Worm (Caenorhabditis elegans) whole organism, L2 larva: ENCODE results near the gene F32D8.5.

Experiments used
- F13H6.1 ChIP-seq: sonication (generic microtip); optimal IDR thresholded peaks from 2 replicates; lab custom pipeline; 2016; ENCODE audit warnings: missing genetic modification characterization, missing compliant biosample characterization
- R02D3.7 ChIP-seq: fragments of 150-350 bp; optimal IDR thresholded peaks from 2 replicates; lab custom pipeline; 2014; ENCODE audit warnings: missing biosample characterization, missing genetic modification characterization
- Y55F3AM.14 ChIP-seq: fragments of 200-800 bp; sonication (Bioruptor generic); optimal IDR thresholded peaks from 2 replicates; lab custom pipeline; 2018; ENCODE audit warnings: mild to moderate bottlenecking, missing genetic modification characterization, missing compliant biosample characterization
- ZK546.5 ChIP-seq: sonication (generic microtip); optimal IDR thresholded peaks from 2 replicates; lab custom pipeline; 2017; ENCODE audit warnings: missing biosample characterization, missing genetic modification characterization
- aly-2 ChIP-seq: fragments of 150-350 bp; optimal IDR thresholded peaks from 2 replicates; lab custom pipeline; 2014; ENCODE audit warnings: missing biosample characterization, missing genetic modification characterization
- ama-1 ChIP-seq: fragments of 150-350 bp; optimal IDR thresholded peaks from 2 replicates; lab custom pipeline; 2018; ENCODE audit warnings: inconsistent platforms
- blmp-1 ChIP-seq: sonication (generic microtip); optimal IDR thresholded peaks from 2 replicates; lab custom pipeline; 2017; ENCODE audit warnings: missing genetic modification characterization, mild to moderate bottlenecking, missing compliant biosample characterization, antibody characterized with exemption, moderate library complexity; ENCODE audit not compliant: insufficient read depth
- ceh-16 ChIP-seq: fragments of 150-350 bp; optimal IDR thresholded peaks from 2 replicates; lab custom pipeline; 2014; ENCODE audit warnings: missing biosample characterization, missing genetic modification characterization
- ceh-82 ChIP-seq: fragments of 150-350 bp; optimal IDR thresholded peaks from 2 replicates; lab custom pipeline; 2014; ENCODE audit warnings: missing biosample characterization, missing genetic modification characterization
- crh-2 ChIP-seq: sonication (generic microtip); optimal IDR thresholded peaks from 2 replicates; lab custom pipeline; 2017; ENCODE audit warnings: missing biosample characterization, missing genetic modification characterization
- dmd-4 ChIP-seq: sonication (generic microtip); optimal IDR thresholded peaks from 2 replicates; lab custom pipeline; 2017; ENCODE audit warnings: missing biosample characterization, missing genetic modification characterization
- egl-27 ChIP-seq: sonication (generic microtip); optimal IDR thresholded peaks from 3 replicates; lab custom pipeline; 2017; ENCODE audit warnings: missing biosample characterization, missing genetic modification reagents, missing genetic modification characterization
- elt-1 ChIP-seq: fragments of 150-350 bp; optimal IDR thresholded peaks from 2 replicates; lab custom pipeline; 2014; ENCODE audit warnings: missing biosample characterization, missing genetic modification characterization
- elt-3 ChIP-seq: sonication (generic microtip); optimal IDR thresholded peaks from 2 replicates; lab custom pipeline; 2017; ENCODE audit warnings: missing biosample characterization, missing genetic modification characterization
- fos-1 ChIP-seq: fragments of 150-350 bp; optimal IDR thresholded peaks from 2 replicates; lab custom pipeline; 2014; ENCODE audit warnings: missing biosample characterization, missing genetic modification characterization
- gmeb-1 ChIP-seq: fragments of 150-350 bp; optimal IDR thresholded peaks from 2 replicates; lab custom pipeline; 2014; ENCODE audit warnings: missing biosample characterization, missing genetic modification characterization
- lin-11 ChIP-seq: fragments of 150-350 bp; sonication (generic microtip); optimal IDR thresholded peaks from 2 replicates; lab custom pipeline; 2014; ENCODE audit warnings: missing biosample characterization, missing genetic modification characterization, inconsistent platforms, mixed read lengths
- lin-13 ChIP-seq: fragments of 150-350 bp; optimal IDR thresholded peaks from 2 replicates; lab custom pipeline; 2014; ENCODE audit warnings: missing biosample characterization, missing genetic modification reagents, missing genetic modification characterization
- lin-39 ChIP-seq: fragments of 150-350 bp; optimal IDR thresholded peaks from 2 replicates; lab custom pipeline; 2014; ENCODE audit warnings: missing biosample characterization, missing genetic modification reagents, missing genetic modification characterization
- lsy-2 ChIP-seq, 2 experiments: fragments of 150-350 bp in 1 of 2; sonication (generic microtip) in 1 of 2; optimal IDR thresholded peaks; 2 replicates each; lab custom pipeline; 2014 to 2017; ENCODE audit warnings: missing biosample characterization in 2 of 2, missing genetic modification characterization in 2 of 2
- mab-5 ChIP-seq: fragments of 150-350 bp; optimal IDR thresholded peaks from 2 replicates; lab custom pipeline; 2014; ENCODE audit warnings: missing biosample characterization, missing genetic modification characterization
- mbf-1 ChIP-seq: sonication (generic microtip); optimal IDR thresholded peaks from 2 replicates; lab custom pipeline; 2017; ENCODE audit warnings: missing biosample characterization, missing genetic modification characterization
- mdl-1 ChIP-seq, 2 experiments: fragments of 150-350 bp in 1 of 2; sonication (generic microtip) in 1 of 2; optimal IDR thresholded peaks; 2 replicates each; lab custom pipeline; 2017; ENCODE audit warnings: missing biosample characterization in 2 of 2, missing genetic modification characterization in 2 of 2
- nhr-10 ChIP-seq: sonication (generic microtip); optimal IDR thresholded peaks from 2 replicates; lab custom pipeline; 2017; ENCODE audit warnings: missing biosample characterization, missing genetic modification characterization
- nhr-11 ChIP-seq: fragments of 150-350 bp; optimal IDR thresholded peaks from 2 replicates; lab custom pipeline; 2014; ENCODE audit warnings: missing biosample characterization, missing genetic modification characterization
- nhr-12 ChIP-seq: fragments of 150-350 bp; optimal IDR thresholded peaks from 2 replicates; lab custom pipeline; 2014; ENCODE audit warnings: missing biosample characterization, missing genetic modification characterization
- nhr-129 ChIP-seq: fragments of 150-350 bp; optimal IDR thresholded peaks from 2 replicates; lab custom pipeline; 2014; ENCODE audit warnings: missing biosample characterization, missing genetic modification characterization
- nhr-21 ChIP-seq: fragments of 150-350 bp; optimal IDR thresholded peaks from 2 replicates; lab custom pipeline; 2014; ENCODE audit warnings: missing biosample characterization, missing genetic modification characterization
- nhr-23 ChIP-seq: fragments of 150-350 bp; optimal IDR thresholded peaks from 2 replicates; lab custom pipeline; 2014; ENCODE audit warnings: missing biosample characterization, missing genetic modification reagents, missing genetic modification characterization
- nhr-25 ChIP-seq: fragments of 150-350 bp; sonication (generic microtip); optimal IDR thresholded peaks from 3 replicates; lab custom pipeline; 2014; ENCODE audit warnings: missing biosample characterization, missing genetic modification characterization
- nhr-6 ChIP-seq: fragments of 150-350 bp; optimal IDR thresholded peaks from 2 replicates; lab custom pipeline; 2014; ENCODE audit warnings: missing biosample characterization, missing genetic modification characterization
- nhr-77 ChIP-seq: fragments of 150-350 bp; optimal IDR thresholded peaks from 2 replicates; lab custom pipeline; 2014; ENCODE audit warnings: missing biosample characterization, missing genetic modification characterization
- peb-1 ChIP-seq: fragments of 150-350 bp; optimal IDR thresholded peaks from 2 replicates; lab custom pipeline; 2014; ENCODE audit warnings: missing biosample characterization, missing genetic modification characterization
- sma-3 ChIP-seq: sonication (generic microtip); optimal IDR thresholded peaks from 2 replicates; lab custom pipeline; 2016; ENCODE audit warnings: missing genetic modification reagents, missing genetic modification characterization, missing compliant biosample characterization
- sma-9 ChIP-seq, 2 experiments: fragments of 150-350 bp in 1 of 2; sonication (generic microtip) in 1 of 2; optimal IDR thresholded peaks; 2 replicates each; lab custom pipeline; 2014 to 2016; ENCODE audit warnings: missing genetic modification characterization in 2 of 2, mild to moderate bottlenecking in 1 of 2, missing biosample characterization in 1 of 2, missing compliant biosample characterization in 1 of 2, missing genetic modification reagents in 1 of 2, moderate library complexity in 1 of 2
- snpc-4 ChIP-seq: fragments of 150-350 bp; optimal IDR thresholded peaks from 2 replicates; lab custom pipeline; 2014; ENCODE audit warnings: missing biosample characterization, missing genetic modification characterization
- unc-39 ChIP-seq: fragments of 150-350 bp; optimal IDR thresholded peaks from 2 replicates; lab custom pipeline; 2014; ENCODE audit warnings: missing biosample characterization, missing genetic modification characterization
- unc-55 ChIP-seq: fragments of 150-350 bp; sonication (generic microtip); optimal IDR thresholded peaks from 3 replicates; lab custom pipeline; 2014; ENCODE audit warnings: missing biosample characterization, missing genetic modification reagents, missing genetic modification characterization
- unc-62 ChIP-seq: fragments of 150-350 bp; optimal IDR thresholded peaks from 2 replicates; lab custom pipeline; 2014; ENCODE audit warnings: missing biosample characterization, missing genetic modification reagents, missing genetic modification characterization
- zag-1 ChIP-seq: fragments of 150-350 bp; optimal IDR thresholded peaks from 2 replicates; lab custom pipeline; 2014; ENCODE audit warnings: missing biosample characterization, missing genetic modification characterization
- ztf-1 ChIP-seq: fragments of 200-800 bp; sonication (Bioruptor generic); conservative IDR thresholded peaks from 2 replicates; pipeline ENCODE4 v1.3.6; 2022; ENCODE audit warnings: missing genetic modification characterization, missing compliant biosample characterization
- ztf-4 ChIP-seq: fragments of 150-350 bp; optimal IDR thresholded peaks from 2 replicates; lab custom pipeline; 2014; ENCODE audit warnings: missing biosample characterization, missing genetic modification characterization

Gene F32D8.5

DNA sequence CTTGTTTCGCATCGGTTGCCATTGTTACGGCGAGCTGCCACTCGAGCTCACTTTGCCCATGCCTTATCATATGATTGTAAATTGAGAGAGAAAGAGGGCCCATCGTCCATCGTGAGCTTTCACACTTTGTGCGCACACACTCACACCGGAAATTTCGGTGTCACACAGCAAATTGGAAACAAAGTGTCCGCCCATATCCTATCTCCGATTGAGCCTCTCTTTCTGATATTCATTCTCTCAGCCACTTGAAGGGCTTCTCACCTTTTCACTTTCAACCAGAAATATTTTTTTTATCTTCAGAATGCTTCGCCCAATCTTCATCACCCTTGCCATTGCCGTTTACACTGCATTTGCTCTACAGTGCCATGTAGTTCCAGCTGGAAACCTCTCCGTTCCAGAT, 34.9 kb downstream of the F32D8.5 start, which contains the start of gene F58B4.3:
F58B4.3 (plus strand) TSS at position 301 of the 400 bp plus-strand sequence.
- TF ChIP-seq lin-11 (tag; lab: Kevin White, UChicago) (peak; percentile 39), F13H6.1 (tag; lab: Kevin White, UChicago) (no peak)

DNA sequence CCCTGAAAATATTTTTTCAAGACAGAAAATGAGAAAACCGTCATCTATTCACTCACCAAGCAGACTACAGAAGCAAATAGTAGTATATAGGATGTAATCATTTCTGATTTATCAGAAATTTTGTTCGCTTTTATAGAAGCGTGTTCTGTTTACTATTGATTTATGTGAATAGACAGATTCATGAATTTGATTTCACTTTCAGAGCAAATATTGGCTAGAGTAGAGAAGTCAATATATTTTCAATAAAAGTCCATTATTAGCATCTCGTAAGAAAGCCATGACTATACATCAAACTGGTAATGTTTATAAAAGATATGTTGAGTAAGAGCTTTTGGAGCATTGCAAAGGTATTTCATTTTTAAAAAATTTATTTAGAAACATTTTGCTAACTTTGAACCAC, 36.6 kb downstream of the F32D8.5 start, which contains the start of gene scvp-1:
scvp-1 (minus strand) TSS at position 101 of the 400 bp plus-strand sequence.
- TF ChIP-seq unc-39 (tag; lab: Kevin White, UChicago) (no peak), Y55F3AM.14 (GFP tag; lab: Kevin White, UChicago) (no peak), F13H6.1 (tag; lab: Kevin White, UChicago) (no peak), nhr-10 (tag; lab: Kevin White, UChicago) (no peak)
- TF ChIP-seq, all 48 proteins: peak for 0

DNA sequence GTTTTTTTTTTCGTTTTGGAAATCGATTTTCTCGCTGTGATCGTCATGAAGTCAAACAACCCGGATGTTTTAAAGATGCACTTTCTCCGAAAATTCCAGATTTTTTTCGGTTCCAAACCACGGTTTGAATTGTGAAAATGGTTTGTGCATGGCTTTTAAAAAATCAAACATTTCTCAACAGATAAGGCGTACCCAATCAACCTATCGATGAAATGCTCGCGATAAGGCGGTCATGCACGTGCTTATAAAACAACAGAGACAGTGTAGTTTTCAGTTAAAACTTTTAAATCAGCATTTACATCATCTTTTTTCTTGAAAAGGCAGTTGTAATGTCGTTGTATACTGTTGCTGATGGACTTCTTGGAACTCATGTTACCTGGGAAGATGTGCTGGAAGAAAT, 37.8 kb downstream of the F32D8.5 start, which contains the start of gene F58B4.5:
F58B4.5 (plus strand) TSS at position 283 of the 400 bp plus-strand sequence.
- TF ChIP-seq lin-13 (GFP tag; lab: Kevin White, UChicago), result no peak
- no peak for TF ChIP-seq nhr-77
- no peak for TF ChIP-seq aly-2 (tag; lab: Kevin White, UChicago)
- TF ChIP-seq ZK546.5 (tag; lab: Kevin White, UChicago), result no peak
- no peak for TF ChIP-seq ceh-16
- no peak for TF ChIP-seq peb-1
- no peak for TF ChIP-seq Y55F3AM.14 (GFP tag; lab: Kevin White, UChicago)
- no peak for TF ChIP-seq nhr-11 (tag; lab: Kevin White, UChicago)
- TF ChIP-seq crh-2 (tag; lab: Kevin White, UChicago), result peak; percentile 54
- TF ChIP-seq fos-1, result peak; percentile 43
- no peak for TF ChIP-seq zag-1 (tag; lab: Kevin White, UChicago)
- no peak for TF ChIP-seq elt-1 (tag; lab: Kevin White, UChicago)
- TF ChIP-seq mdl-1 (tag; optimal IDR thresholded peaks at IDR 0.05; lab: Kevin White, UChicago), result no peak
- TF ChIP-seq sma-9 (GFP tag; optimal IDR thresholded peaks at IDR 0.05; lab: Kevin White, UChicago), result peak; percentile 71
- no peak for TF ChIP-seq sma-9 (tag; optimal IDR thresholded peaks at IDR 0.05; lab: Kevin White, UChicago)
- no peak for TF ChIP-seq unc-62
- no peak for TF ChIP-seq blmp-1
- no peak for TF ChIP-seq elt-3 (tag; lab: Kevin White, UChicago)
- TF ChIP-seq nhr-23 (tag; lab: Kevin White, UChicago), result no peak

DNA sequence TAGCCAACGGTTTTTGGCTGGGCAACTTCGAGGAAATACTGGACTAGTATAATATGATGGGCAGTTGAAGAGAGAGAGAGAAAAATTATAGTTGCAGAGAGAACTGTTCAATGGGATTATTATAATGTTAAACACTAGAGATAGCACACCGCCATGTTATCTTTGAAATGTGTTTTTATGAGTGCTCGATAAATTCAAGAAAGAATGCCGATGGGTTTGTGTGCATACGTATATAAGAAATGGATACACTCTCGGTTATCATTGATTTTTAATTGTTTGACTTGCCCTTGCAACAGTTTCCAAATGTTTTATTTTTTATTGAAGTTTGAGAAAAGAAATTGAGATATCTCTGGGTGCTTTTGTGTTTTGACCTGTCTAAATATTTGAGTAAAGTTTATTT, 42.1 kb downstream of the F32D8.5 start, which contains the start of gene F17C11.12:
F17C11.12 (minus strand) TSS at position 240 of the 400 bp plus-strand sequence.
- TF ChIP-seq crh-2 (tag; lab: Kevin White, UChicago) (peak; percentile 40), sma-9 (GFP tag; optimal IDR thresholded peaks at IDR 0.05; lab: Kevin White, UChicago) (peak; percentile 71), sma-9 (tag; optimal IDR thresholded peaks at IDR 0.05; lab: Kevin White, UChicago) (no peak), nhr-11 (tag; lab: Kevin White, UChicago) (no peak), egl-27 (tag; lab: Kevin White, UChicago) (no peak), fos-1 (peak; percentile 73), F13H6.1 (tag; lab: Kevin White, UChicago) (peak; percentile 13)

DNA sequence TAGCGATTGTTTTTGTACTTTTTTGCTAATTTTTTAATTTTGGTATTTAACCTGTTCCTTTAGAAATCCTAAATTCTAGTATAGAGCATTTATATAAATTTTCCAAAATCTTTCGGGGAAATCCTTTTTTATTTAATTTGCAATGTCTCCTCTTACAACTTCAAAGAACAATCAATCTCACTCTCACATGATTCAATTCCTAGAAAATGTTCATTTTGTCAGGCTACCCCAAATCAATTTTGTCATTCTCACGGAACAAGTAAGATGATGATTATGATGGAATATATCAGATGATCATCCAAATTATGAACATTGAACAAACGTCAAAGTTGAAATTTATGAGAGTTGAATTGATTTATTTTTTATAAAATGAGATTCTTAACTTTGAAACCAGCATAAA, 42.7 kb downstream of the F32D8.5 start:
- TF ChIP-seq aly-2 (tag; lab: Kevin White, UChicago) (no peak), unc-39 (tag; lab: Kevin White, UChicago) (no peak), dmd-4 (no peak), ztf-1 (GFP tag; lab: Robert Waterston, UW) (no peak), gmeb-1 (tag; lab: Kevin White, UChicago) (peak; percentile 47), nhr-12 (tag; lab: Kevin White, UChicago) (no peak), mab-5 (tag; lab: Kevin White, UChicago) (no peak), nhr-129 (tag; lab: Kevin White, UChicago) (peak; percentile 94), F13H6.1 (tag; lab: Kevin White, UChicago) (no peak), unc-55 (GFP tag; lab: Kevin White, UChicago) (no peak), lin-13 (GFP tag; lab: Kevin White, UChicago) (no peak), nhr-11 (tag; lab: Kevin White, UChicago) (no peak), ceh-16 (no peak), egl-27 (tag; lab: Kevin White, UChicago) (no peak), mdl-1 (tag; optimal IDR thresholded peaks at IDR 0.05; lab: Kevin White, UChicago) (no peak), lsy-2 (tag; optimal IDR thresholded peaks at IDR 0.05; lab: Kevin White, UChicago) (peak in 1 of 2 experiments; percentile 71), elt-1 (tag; lab: Kevin White, UChicago) (no peak), nhr-23 (tag; lab: Kevin White, UChicago) (no peak), nhr-6 (tag; lab: Kevin White, UChicago) (no peak), sma-3 (GFP tag; lab: Kevin White, UChicago) (no peak), lin-39 (tag; lab: Kevin White, UChicago) (no peak), nhr-21 (peak; percentile 87), fos-1 (peak; percentile 13), Y55F3AM.14 (GFP tag; lab: Kevin White, UChicago) (no peak), R02D3.7 (no peak), nhr-25 (tag; lab: Kevin White, UChicago) (peak; percentile 1), sma-9 (GFP tag; optimal IDR thresholded peaks at IDR 0.05; lab: Kevin White, UChicago) (peak; percentile 84), sma-9 (tag; optimal IDR thresholded peaks at IDR 0.05; lab: Kevin White, UChicago) (no peak), mbf-1 (tag; lab: Kevin White, UChicago) (no peak), ztf-4 (peak; percentile 61), snpc-4 (tag; lab: Kevin White, UChicago) (no peak), ama-1 (lab: Kevin White, UChicago) (no peak), ceh-82 (tag; lab: Kevin White, UChicago) (no peak), crh-2 (tag; lab: Kevin White, UChicago) (peak; percentile 52)
